Worm (Caenorhabditis elegans) whole organism, late embryonic: Measurements from ENCODE around the gene ZK228.10.

Experiments used
- ama-1 ChIP-seq: fragments of 150-350 bp; optimal IDR thresholded peaks from 2 replicates; lab custom pipeline; 2014
- ceh-2 ChIP-seq: sonication (generic microtip); optimal IDR thresholded peaks from 2 replicates; lab custom pipeline; 2016; ENCODE audit warnings: missing genotype, missing genetic modification characterization, missing compliant biosample characterization
- dmd-4 ChIP-seq: sonication (generic microtip); optimal IDR thresholded peaks from 2 replicates; lab custom pipeline; 2016; ENCODE audit warnings: borderline replicate concordance, missing genetic modification characterization, missing compliant biosample characterization
- hlh-13 ChIP-seq: fragments of 200-800 bp; sonication (Bioruptor generic); optimal IDR thresholded peaks from 2 replicates; lab custom pipeline; 2018; ENCODE audit warnings: mild to moderate bottlenecking, missing genetic modification characterization, missing compliant biosample characterization
- hlh-8 ChIP-seq: sonication (generic microtip); optimal IDR thresholded peaks from 2 replicates; lab custom pipeline; 2016; ENCODE audit warnings: missing genotype, missing genetic modification characterization, missing compliant biosample characterization
- pqm-1 ChIP-seq: sonication (generic microtip); optimal IDR thresholded peaks from 2 replicates; lab custom pipeline; 2016; ENCODE audit warnings: missing genetic modification characterization, missing compliant biosample characterization
- pros-1 ChIP-seq: fragments of 150-350 bp; optimal IDR thresholded peaks from 2 replicates; lab custom pipeline; 2014; ENCODE audit warnings: missing biosample characterization, missing genetic modification reagents, missing genetic modification characterization
- sdc-2 ChIP-seq: sonication (generic microtip); optimal IDR thresholded peaks from 2 replicates; lab custom pipeline; 2016; ENCODE audit warnings: missing genotype, missing genetic modification characterization, missing compliant biosample characterization
- sox-4 ChIP-seq: sonication (generic microtip); optimal IDR thresholded peaks from 2 replicates; lab custom pipeline; 2017; ENCODE audit warnings: mild to moderate bottlenecking, missing genetic modification characterization, inconsistent platforms, missing compliant biosample characterization

- no peak for TF ChIP-seq ceh-2 (tag; lab: Kevin White, UChicago)
- no peak for TF ChIP-seq ama-1 (lab: Kevin White, UChicago)
- no peak for TF ChIP-seq sox-4 (tag; lab: Kevin White, UChicago)
- TF ChIP-seq dmd-4, result no peak
- TF ChIP-seq pqm-1 (tag; lab: Kevin White, UChicago), result no peak
- TF ChIP-seq pros-1 (tag; lab: Kevin White, UChicago), result no peak
- no peak for TF ChIP-seq hlh-8 (tag; lab: Kevin White, UChicago)
- no peak for TF ChIP-seq sdc-2
- TF ChIP-seq hlh-13 (GFP tag; lab: Kevin White, UChicago), result no peak
Observed at ce11 chrV:18444118-18444517, 12.6 kb upstream of the ZK228.10 start, which contains the start of gene ZK228.1.
